Worm (Caenorhabditis elegans): ENCODE results near the gene cyp-29A2.

ce11 chrV:11258896-11259295, 41.5 kb downstream of the cyp-29A2 start, which contains the start of gene lgc-36:
- TF ChIP-seq tbx-2 (tag; optimal IDR thresholded peaks at IDR 0.05) (no peak), F13H6.1 (tag; optimal IDR thresholded peaks at IDR 0.05) (no peak), nhr-11 (tag; optimal IDR thresholded peaks at IDR 0.05) (no peak), zip-5 (tag; optimal IDR thresholded peaks at IDR 0.05) (no peak), dmd-4 (tag; optimal IDR thresholded peaks at IDR 0.05; ENCODE audit: borderline replicate concordance) (no peak), pat-9 (tag; optimal IDR thresholded peaks at IDR 0.05) (no peak), lin-11 (tag; optimal IDR thresholded peaks at IDR 0.05) (no peak), ceh-19 (GFP tag; optimal IDR thresholded peaks at IDR 0.05) (no peak)
